Worm (Caenorhabditis elegans) whole organism, late embryonic: ENCODE measurements around the gene srx-48.

Source experiments
- C08G9.2 ChIP-seq: sonication (generic microtip); optimal IDR thresholded peaks from 2 replicates; lab custom pipeline; 2016; ENCODE audit warnings: mild to moderate bottlenecking, missing genetic modification characterization, moderate library complexity, missing compliant biosample characterization
- C38D4.7 ChIP-seq: fragments of 200-800 bp; sonication (Bioruptor generic); optimal IDR thresholded peaks from 2 replicates; lab custom pipeline; 2018; ENCODE audit warnings: mild to moderate bottlenecking, missing genetic modification characterization, moderate library complexity, missing compliant biosample characterization
- K09A11.1 ChIP-seq: sonication (generic microtip); optimal IDR thresholded peaks from 2 replicates; lab custom pipeline; 2017; ENCODE audit warnings: antibody characterized with exemption, mild to moderate bottlenecking, missing genetic modification characterization, missing compliant biosample characterization; ENCODE audit not compliant: insufficient read depth
- Y22D7AL.16 ChIP-seq: sonication (generic microtip); optimal IDR thresholded peaks from 2 replicates; lab custom pipeline; 2016; ENCODE audit warnings: missing genetic modification characterization, missing compliant biosample characterization
- ama-1 ChIP-seq: fragments of 150-350 bp; optimal IDR thresholded peaks from 2 replicates; lab custom pipeline; 2014
- ceh-14 ChIP-seq: sonication (generic microtip); optimal IDR thresholded peaks from 2 replicates; lab custom pipeline; 2016; ENCODE audit warnings: missing genotype, missing genetic modification characterization, missing compliant biosample characterization
- ceh-18 ChIP-seq: sonication (generic microtip); optimal IDR thresholded peaks from 2 replicates; lab custom pipeline; 2016; ENCODE audit warnings: missing genetic modification characterization, missing compliant biosample characterization
- ceh-19 ChIP-seq: fragments of 200-800 bp; sonication (Bioruptor generic); optimal IDR thresholded peaks from 2 replicates; lab custom pipeline; 2018; ENCODE audit warnings: mild to moderate bottlenecking, missing genetic modification characterization, missing compliant biosample characterization
- ceh-22 ChIP-seq: sonication (generic microtip); optimal IDR thresholded peaks from 2 replicates; lab custom pipeline; 2017; ENCODE audit warnings: missing biosample characterization, missing genetic modification characterization
- ceh-24 ChIP-seq: sonication (generic microtip); optimal IDR thresholded peaks from 2 replicates; lab custom pipeline; 2016; ENCODE audit warnings: mild to moderate bottlenecking, missing genetic modification characterization, missing compliant biosample characterization
- ceh-31 ChIP-seq: sonication (generic microtip); optimal IDR thresholded peaks from 2 replicates; lab custom pipeline; 2016; ENCODE audit warnings: missing genetic modification characterization, missing compliant biosample characterization
- ceh-34 ChIP-seq: sonication (generic microtip); optimal IDR thresholded peaks from 2 replicates; lab custom pipeline; 2016; ENCODE audit warnings: mild to moderate bottlenecking, missing genetic modification characterization, missing compliant biosample characterization
- ceh-45 ChIP-seq: fragments of 200-800 bp; sonication (Bioruptor generic); IDR thresholded peaks from 2 replicates; pipeline ENCODE4 v1.3.6; 2022; ENCODE audit warnings: missing genetic modification reagents, missing genetic modification characterization, missing compliant biosample characterization
- ceh-6 ChIP-seq: fragments of 200-800 bp; sonication (Bioruptor generic); optimal IDR thresholded peaks from 2 replicates; lab custom pipeline; 2018; ENCODE audit warnings: mild to moderate bottlenecking, missing genetic modification characterization, missing compliant biosample characterization
- che-1 ChIP-seq: sonication (generic microtip); optimal IDR thresholded peaks from 2 replicates; lab custom pipeline; 2016; ENCODE audit warnings: mild to moderate bottlenecking, missing genetic modification characterization, missing compliant biosample characterization
- dmd-4 ChIP-seq: sonication (generic microtip); optimal IDR thresholded peaks from 2 replicates; lab custom pipeline; 2016; ENCODE audit warnings: borderline replicate concordance, missing genetic modification characterization, missing compliant biosample characterization
- elt-4 ChIP-seq: sonication (generic microtip); optimal IDR thresholded peaks from 2 replicates; lab custom pipeline; 2016; ENCODE audit warnings: missing genetic modification characterization, missing compliant biosample characterization
- ets-4 ChIP-seq: sonication (generic microtip); optimal IDR thresholded peaks from 2 replicates; lab custom pipeline; 2016; ENCODE audit warnings: missing genetic modification characterization, missing compliant biosample characterization
- eyg-1 ChIP-seq: sonication (generic microtip); optimal IDR thresholded peaks from 2 replicates; lab custom pipeline; 2016; ENCODE audit warnings: missing genotype, missing genetic modification characterization, missing compliant biosample characterization
- hlh-30 ChIP-seq: sonication (generic microtip); optimal IDR thresholded peaks from 2 replicates; lab custom pipeline; 2017; ENCODE audit warnings: antibody characterized with exemption, missing genetic modification characterization, missing compliant biosample characterization; ENCODE audit not compliant: insufficient read depth
- lim-6 ChIP-seq: sonication (generic microtip); optimal IDR thresholded peaks from 2 replicates; lab custom pipeline; 2016; ENCODE audit warnings: missing genetic modification characterization, missing compliant biosample characterization
- lin-11 ChIP-seq: fragments of 200-800 bp; sonication (Bioruptor generic); optimal IDR thresholded peaks from 2 replicates; lab custom pipeline; 2018; ENCODE audit warnings: mild to moderate bottlenecking, missing genetic modification characterization, missing compliant biosample characterization
- madf-2 ChIP-seq: sonication (generic microtip); optimal IDR thresholded peaks from 2 replicates; lab custom pipeline; 2017; ENCODE audit warnings: missing genetic modification characterization, missing compliant biosample characterization
- mec-3 ChIP-seq: sonication (generic microtip); optimal IDR thresholded peaks from 2 replicates; lab custom pipeline; 2016; ENCODE audit warnings: borderline replicate concordance, missing genetic modification characterization, missing compliant biosample characterization
- nfya-1 ChIP-seq: sonication (generic microtip); optimal IDR thresholded peaks from 2 replicates; lab custom pipeline; 2017; ENCODE audit warnings: missing genetic modification characterization, mild to moderate bottlenecking, missing compliant biosample characterization, antibody characterized with exemption, moderate library complexity
- nhr-232 ChIP-seq: sonication (generic microtip); optimal IDR thresholded peaks from 2 replicates; lab custom pipeline; 2016; ENCODE audit warnings: missing genetic modification characterization, missing compliant biosample characterization
- pat-9 ChIP-seq: fragments of 200-800 bp; sonication (Bioruptor generic); optimal IDR thresholded peaks from 2 replicates; lab custom pipeline; 2018; ENCODE audit warnings: mild to moderate bottlenecking, missing genetic modification characterization, moderate library complexity, missing compliant biosample characterization
- pha-2 ChIP-seq: sonication (generic microtip); optimal IDR thresholded peaks from 2 replicates; lab custom pipeline; 2017; ENCODE audit warnings: mild to moderate bottlenecking, missing genetic modification characterization, missing compliant biosample characterization
- ref-2 ChIP-seq: sonication (generic microtip); optimal IDR thresholded peaks from 2 replicates; lab custom pipeline; 2016; ENCODE audit warnings: missing genetic modification characterization, missing compliant biosample characterization
- sdc-2 ChIP-seq: sonication (generic microtip); optimal IDR thresholded peaks from 2 replicates; lab custom pipeline; 2016; ENCODE audit warnings: missing genotype, missing genetic modification characterization, missing compliant biosample characterization
- sox-2 ChIP-seq: fragments of 200-800 bp; sonication (Bioruptor generic); IDR thresholded peaks from 2 replicates; pipeline ENCODE4 v1.3.6; 2022; ENCODE audit warnings: missing genetic modification reagents, missing genetic modification characterization, missing compliant biosample characterization
- sox-4 ChIP-seq: sonication (generic microtip); optimal IDR thresholded peaks from 2 replicates; lab custom pipeline; 2017; ENCODE audit warnings: mild to moderate bottlenecking, missing genetic modification characterization, inconsistent platforms, missing compliant biosample characterization
- syd-9 ChIP-seq: sonication (generic microtip); optimal IDR thresholded peaks from 2 replicates; lab custom pipeline; 2016; ENCODE audit warnings: mild to moderate bottlenecking, missing genetic modification characterization, moderate library complexity, missing compliant biosample characterization
- ztf-16 ChIP-seq: sonication (generic microtip); optimal IDR thresholded peaks from 2 replicates; lab custom pipeline; 2017; ENCODE audit warnings: missing genetic modification characterization, missing compliant biosample characterization

The srx-48 gene

ce11 chrV:15344481-15344880, 41.0 kb upstream of the srx-48 start, which contains the start of gene wrt-8:
Gene wrt-8 (minus strand): TSS chrV:15344581.
- TF ChIP-seq pha-2 (tag; lab: Kevin White, UChicago) (no peak), ceh-45 (GFP tag; lab: Robert Waterston, UW) (no peak), lim-6 (tag; lab: Kevin White, UChicago) (no peak), ama-1 (lab: Kevin White, UChicago) (no peak), mec-3 (tag; lab: Kevin White, UChicago) (no peak), nhr-232 (tag; lab: Kevin White, UChicago) (no peak), dmd-4 (tag; lab: Kevin White, UChicago) (no peak), ceh-24 (tag; lab: Kevin White, UChicago) (no peak), madf-2 (tag; lab: Kevin White, UChicago) (no peak), ztf-16 (tag; lab: Kevin White, UChicago) (no peak), lin-11 (tag; lab: Kevin White, UChicago) (no peak), ceh-34 (tag; lab: Kevin White, UChicago) (no peak), sox-2 (GFP tag; lab: Robert Waterston, UW) (no peak)

- TF ChIP-seq ceh-19 (GFP tag; lab: Kevin White, UChicago): no peak
- no peak for TF ChIP-seq sdc-2
- TF ChIP-seq ztf-16 (tag; lab: Kevin White, UChicago): no peak
- TF ChIP-seq pha-2 (tag; lab: Kevin White, UChicago): no peak
- no peak for TF ChIP-seq eyg-1 (tag; lab: Kevin White, UChicago)
Observed at ce11 chrV:15341404-15341803, 37.9 kb upstream of the srx-48 start, which contains the start of gene clec-229. Gene clec-229 (minus strand): TSS chrV:15341504.

ce11 chrV:15339363-15339762, 35.8 kb upstream of the srx-48 start, which contains the start of gene clec-228:
Gene clec-228 (minus strand): TSS chrV:15339463.
- TF ChIP-seq ama-1 (lab: Kevin White, UChicago) (no peak), elt-4 (tag; lab: Kevin White, UChicago) (no peak), nfya-1 (tag; lab: Kevin White, UChicago) (no peak), ceh-45 (GFP tag; lab: Robert Waterston, UW) (no peak), syd-9 (tag; lab: Kevin White, UChicago) (no peak), eyg-1 (tag; lab: Kevin White, UChicago) (no peak), ref-2 (tag; lab: Kevin White, UChicago) (no peak), ceh-6 (GFP tag; lab: Kevin White, UChicago) (no peak), che-1 (tag; lab: Kevin White, UChicago) (no peak), ets-4 (no peak), sox-2 (GFP tag; lab: Robert Waterston, UW) (no peak), ceh-14 (tag; lab: Kevin White, UChicago) (no peak), C08G9.2 (tag; lab: Kevin White, UChicago) (no peak), lim-6 (tag; lab: Kevin White, UChicago) (no peak), C38D4.7 (no peak), sox-4 (no peak), ceh-22 (no peak), ceh-18 (no peak), Y22D7AL.16 (tag; lab: Kevin White, UChicago) (no peak)

ce11 chrV:15337405-15337804, 33.9 kb upstream of the srx-48 start, which contains the start of gene wrt-7:
Gene wrt-7 (minus strand): TSS chrV:15337505.
- TF ChIP-seq K09A11.1 (no peak), ceh-6 (GFP tag; lab: Kevin White, UChicago) (no peak), pat-9 (tag; lab: Kevin White, UChicago) (no peak), ceh-19 (GFP tag; lab: Kevin White, UChicago) (no peak), hlh-30 (tag; lab: Kevin White, UChicago) (no peak), ceh-22 (no peak), C08G9.2 (tag; lab: Kevin White, UChicago) (no peak), ceh-31 (no peak), lim-6 (tag; lab: Kevin White, UChicago) (no peak)
